Fruit fly (Drosophila melanogaster) whole organism, embryonic: ENCODE results near the gene pps.

Source experiments
- CG12942 ChIP-seq: fragments of 200-800 bp; sonication (Bioruptor generic); optimal IDR thresholded peaks from 3 replicates; lab custom pipeline; 2016; ENCODE audit warnings: missing biosample characterization, missing genetic modification characterization
- dimm ChIP-seq: fragments of 200-800 bp; sonication (Bioruptor generic); IDR thresholded peaks from 2 replicates; pipeline ENCODE4 v1.3.6; 2022; ENCODE audit warnings: missing biosample characterization, missing genetic modification characterization
- ems ChIP-seq: fragments of 200-800 bp; sonication (Bioruptor generic); optimal IDR thresholded peaks from 3 replicates; lab custom pipeline; 2016; ENCODE audit warnings: missing biosample characterization, missing genetic modification characterization

DNA sequence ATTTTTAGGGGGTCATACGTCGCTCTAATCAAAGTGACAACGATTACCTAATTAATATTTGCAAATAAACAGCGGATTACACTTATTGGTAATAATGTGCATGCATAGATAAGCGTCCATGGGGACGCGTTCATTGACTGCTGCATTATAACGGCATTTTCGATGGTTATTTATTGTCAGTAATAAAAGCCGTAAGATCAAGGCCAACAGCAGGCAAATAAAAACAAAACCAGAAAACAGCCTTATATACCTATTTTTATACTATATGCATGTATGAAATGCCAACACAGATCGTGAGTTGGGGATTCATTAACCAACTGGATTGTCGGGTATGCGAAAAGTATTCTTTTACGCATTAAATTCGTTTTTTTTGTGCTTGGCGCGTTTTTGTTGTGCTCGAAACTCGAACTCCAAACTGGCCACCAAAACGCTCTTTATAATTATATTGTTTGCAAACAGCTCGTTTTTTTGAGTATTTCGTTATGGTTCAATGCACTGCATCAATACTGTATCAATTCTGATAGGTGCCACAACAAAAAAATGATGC is 37.2 kb downstream of the pps start:
- TF ChIP-seq dimm (GFP tag; lab: Robert Waterston, UW) (no peak), ems (GFP tag; lab: Kevin White, UChicago) (no peak), CG12942 (GFP tag; lab: Kevin White, UChicago) (no peak)
